Worm (Caenorhabditis elegans) whole organism, L1 larva: ENCODE measurements around the gene C31C9.7.
A peak's percentile ranks its signal among the peaks of the same experiment; 100 is the strongest.

Experiments
- C16A3.4 ChIP-seq: fragments of 150-350 bp; optimal IDR thresholded peaks from 2 replicates; lab custom pipeline; 2014; ENCODE audit warnings: missing biosample characterization, missing genetic modification characterization
- alr-1 ChIP-seq: fragments of 200-800 bp; sonication (Bioruptor generic); optimal IDR thresholded peaks from 2 replicates; lab custom pipeline; 2018; ENCODE audit warnings: borderline replicate concordance, mild to moderate bottlenecking, missing genetic modification characterization, missing compliant biosample characterization
- blmp-1 ChIP-seq: fragments of 150-350 bp; optimal IDR thresholded peaks from 2 replicates; lab custom pipeline; 2014; ENCODE audit warnings: missing biosample characterization, missing genetic modification characterization
- ceh-8 ChIP-seq: fragments of 200-800 bp; sonication (Bioruptor generic); optimal IDR thresholded peaks from 2 replicates; lab custom pipeline; 2018; ENCODE audit warnings: mild to moderate bottlenecking, missing genetic modification characterization, moderate library complexity, missing compliant biosample characterization
- ceh-82 ChIP-seq, 3 experiments: fragments of 150-350 bp in 1 of 3; sonication (generic microtip) in 2 of 3; optimal IDR thresholded peaks; 2 replicates each; lab custom pipeline; 2014 to 2017; ENCODE audit warnings: missing biosample characterization in 3 of 3, missing genetic modification characterization in 3 of 3
- ceh-88 ChIP-seq: fragments of 200-800 bp; sonication (Bioruptor generic); IDR thresholded peaks from 2 replicates; pipeline ENCODE4 v1.3.6; 2022; ENCODE audit warnings: missing genetic modification characterization, missing compliant biosample characterization
- ces-1 ChIP-seq: fragments of 150-350 bp; optimal IDR thresholded peaks from 2 replicates; lab custom pipeline; 2014; ENCODE audit warnings: missing biosample characterization, missing genetic modification reagents, missing genetic modification characterization
- dpl-1 ChIP-seq, 3 experiments: fragments of 150-350 bp in 2 of 3; sonication (generic microtip) in 1 of 3; optimal IDR thresholded peaks; 2 replicates each; lab custom pipeline; 2014 to 2017; ENCODE audit warnings: missing biosample characterization in 3 of 3, missing genetic modification characterization in 3 of 3, missing genetic modification reagents in 3 of 3
- efl-1 ChIP-seq, 4 experiments: fragments of 150-350 bp; optimal IDR thresholded peaks in 3 of 4; peaks in 1 of 4; 1 replicate in 1 of 4; 2 replicates in 3 of 4; lab custom pipeline; 2014; ENCODE audit warnings: missing biosample characterization in 2 of 4, missing genetic modification characterization in 2 of 4, missing genetic modification reagents in 2 of 4
- efl-3 ChIP-seq: fragments of 200-800 bp; sonication (Bioruptor generic); optimal IDR thresholded peaks from 2 replicates; lab custom pipeline; 2018; ENCODE audit warnings: mild to moderate bottlenecking, missing genetic modification characterization, missing compliant biosample characterization
- egl-13 ChIP-seq: sonication (generic microtip); optimal IDR thresholded peaks from 2 replicates; lab custom pipeline; 2016; ENCODE audit warnings: missing genotype, missing genetic modification reagents, missing genetic modification characterization, missing compliant biosample characterization
- egl-27 ChIP-seq, 2 experiments: fragments of 150-350 bp in 1 of 2; sonication (generic microtip); optimal IDR thresholded peaks; 3 replicates each; lab custom pipeline; 2017 to 2018; ENCODE audit warnings: missing biosample characterization in 2 of 2, missing genetic modification characterization in 2 of 2, missing genetic modification reagents in 2 of 2
- elt-2 ChIP-seq: sonication (generic microtip); optimal IDR thresholded peaks from 2 replicates; lab custom pipeline; 2016; ENCODE audit warnings: missing genetic modification characterization, mild to moderate bottlenecking, inconsistent platforms, missing compliant biosample characterization, missing genetic modification reagents
- elt-3 ChIP-seq, 6 experiments: fragments of 150-350 bp in 1 of 6; sonication (generic microtip); optimal IDR thresholded peaks; 2 replicates each; lab custom pipeline; 2017 to 2018; ENCODE audit warnings: missing biosample characterization in 6 of 6, missing genetic modification characterization in 6 of 6, inconsistent platforms in 1 of 6
- fkh-10 ChIP-seq: sonication (generic microtip); optimal IDR thresholded peaks from 2 replicates; lab custom pipeline; 2017; ENCODE audit warnings: missing biosample characterization, missing genetic modification reagents, missing genetic modification characterization
- fkh-4 ChIP-seq: sonication (generic microtip); optimal IDR thresholded peaks from 2 replicates; lab custom pipeline; 2016; ENCODE audit warnings: missing compliant biosample characterization, missing genetic modification characterization, borderline replicate concordance
- fkh-8 ChIP-seq: sonication (generic microtip); optimal IDR thresholded peaks from 2 replicates; lab custom pipeline; 2016; ENCODE audit warnings: mild to moderate bottlenecking, missing genetic modification characterization, missing compliant biosample characterization
- grh-1 ChIP-seq: fragments of 200-800 bp; sonication (Bioruptor generic); IDR thresholded peaks from 2 replicates; pipeline ENCODE4 v1.3.6; 2022; ENCODE audit warnings: missing genetic modification reagents, missing genetic modification characterization, missing compliant biosample characterization
- hpl-2 ChIP-seq: fragments of 150-350 bp; optimal IDR thresholded peaks from 2 replicates; lab custom pipeline; 2014; ENCODE audit warnings: missing biosample characterization, missing genetic modification reagents, missing genetic modification characterization
- irx-1 ChIP-seq: sonication (generic microtip); optimal IDR thresholded peaks from 2 replicates; lab custom pipeline; 2016; ENCODE audit warnings: missing genetic modification characterization, missing compliant biosample characterization
- isw-1 ChIP-seq: fragments of 200-800 bp; sonication (Bioruptor generic); IDR thresholded peaks from 2 replicates; pipeline ENCODE4 v1.3.6; 2022; ENCODE audit warnings: missing genetic modification characterization, missing compliant biosample characterization
- jun-1 ChIP-seq: fragments of 150-350 bp; optimal IDR thresholded peaks from 2 replicates; lab custom pipeline; 2014; ENCODE audit warnings: missing biosample characterization, missing genetic modification reagents, missing genetic modification characterization
- lin-13 ChIP-seq: fragments of 150-350 bp; optimal IDR thresholded peaks from 2 replicates; lab custom pipeline; 2014; ENCODE audit warnings: missing biosample characterization, missing genetic modification reagents, missing genetic modification characterization
- lin-14 ChIP-seq: fragments of 200-800 bp; sonication (Bioruptor generic); optimal IDR thresholded peaks from 2 replicates; lab custom pipeline; 2018; ENCODE audit warnings: mild to moderate bottlenecking, missing genetic modification characterization, moderate library complexity, missing compliant biosample characterization
- lin-15B ChIP-seq: fragments of 150-350 bp; sonication (generic microtip); optimal IDR thresholded peaks from 3 replicates; lab custom pipeline; 2014; ENCODE audit warnings: missing biosample characterization, missing genetic modification characterization
- lin-35 ChIP-seq, 2 experiments: fragments of 150-350 bp; optimal IDR thresholded peaks; 2 replicates each; lab custom pipeline; 2014; ENCODE audit warnings: missing biosample characterization in 2 of 2, missing genetic modification characterization in 2 of 2, missing genetic modification reagents in 2 of 2
- lir-3 ChIP-seq: sonication (generic microtip); optimal IDR thresholded peaks from 2 replicates; lab custom pipeline; 2016; ENCODE audit warnings: mild to moderate bottlenecking, missing genetic modification characterization, moderate library complexity, missing compliant biosample characterization; ENCODE audit not compliant: poor library complexity
- lsy-2 ChIP-seq, 2 experiments: fragments of 150-350 bp; optimal IDR thresholded peaks; 2 replicates each; lab custom pipeline; 2014; ENCODE audit warnings: missing biosample characterization in 2 of 2, missing genetic modification characterization in 2 of 2
- mdl-1 ChIP-seq, 2 experiments: fragments of 150-350 bp; optimal IDR thresholded peaks; 2 replicates each; lab custom pipeline; 2014 to 2017; ENCODE audit warnings: missing biosample characterization in 2 of 2, missing genetic modification characterization in 2 of 2, inconsistent platforms in 1 of 2
- mef-2 ChIP-seq: fragments of 150-350 bp; optimal IDR thresholded peaks from 2 replicates; lab custom pipeline; 2014; ENCODE audit warnings: missing biosample characterization, missing genetic modification characterization
- mep-1 ChIP-seq: fragments of 150-350 bp; optimal IDR thresholded peaks from 2 replicates; lab custom pipeline; 2014; ENCODE audit warnings: missing biosample characterization, missing genetic modification characterization
- nhr-12 ChIP-seq: sonication (generic microtip); optimal IDR thresholded peaks from 2 replicates; lab custom pipeline; 2017; ENCODE audit warnings: missing biosample characterization, missing genetic modification characterization
- nhr-19 ChIP-seq: fragments of 200-800 bp; sonication (Bioruptor generic); conservative IDR thresholded peaks from 2 replicates; pipeline ENCODE4 v1.3.6; 2022; ENCODE audit warnings: missing genetic modification characterization, missing compliant biosample characterization
- nhr-20 ChIP-seq: sonication (generic microtip); optimal IDR thresholded peaks from 2 replicates; lab custom pipeline; 2016; ENCODE audit warnings: mild to moderate bottlenecking, missing genetic modification characterization, missing compliant biosample characterization
- nhr-237 ChIP-seq: fragments of 150-350 bp; optimal IDR thresholded peaks from 2 replicates; lab custom pipeline; 2014; ENCODE audit warnings: missing biosample characterization, missing genetic modification characterization
- nhr-71 ChIP-seq: sonication (generic microtip); optimal IDR thresholded peaks from 2 replicates; lab custom pipeline; 2016; ENCODE audit warnings: mild to moderate bottlenecking, missing genetic modification characterization, moderate library complexity, missing compliant biosample characterization
- nhr-76 ChIP-seq: sonication (generic microtip); optimal IDR thresholded peaks from 2 replicates; lab custom pipeline; 2017; ENCODE audit warnings: missing biosample characterization, missing genetic modification characterization
- nhr-77 ChIP-seq: fragments of 150-350 bp; optimal IDR thresholded peaks from 2 replicates; lab custom pipeline; 2014; ENCODE audit warnings: missing biosample characterization, missing genetic modification characterization
- nhr-85 ChIP-seq: sonication (generic microtip); peaks from one replicate; lab custom pipeline; 2016; ENCODE audit warnings: missing genetic modification characterization, inconsistent platforms, missing compliant biosample characterization
- nhr-90 ChIP-seq: sonication (generic microtip); optimal IDR thresholded peaks from 2 replicates; lab custom pipeline; 2016; ENCODE audit warnings: mild to moderate bottlenecking, missing genetic modification characterization, missing compliant biosample characterization; ENCODE audit not compliant: poor library complexity
- rnt-1 ChIP-seq: sonication (generic microtip); optimal IDR thresholded peaks from 2 replicates; lab custom pipeline; 2016; ENCODE audit warnings: mild to moderate bottlenecking, missing genetic modification characterization, moderate library complexity, missing compliant biosample characterization
- snu-23 ChIP-seq: sonication (generic microtip); optimal IDR thresholded peaks from 2 replicates; lab custom pipeline; 2016; ENCODE audit warnings: missing genetic modification characterization, missing compliant biosample characterization
- sptf-1 ChIP-seq: fragments of 150-350 bp; optimal IDR thresholded peaks from 2 replicates; lab custom pipeline; 2014; ENCODE audit warnings: missing biosample characterization, missing genetic modification characterization
- tlp-1 ChIP-seq: fragments of 150-350 bp; optimal IDR thresholded peaks from 2 replicates; lab custom pipeline; 2014; ENCODE audit warnings: missing biosample characterization, missing genetic modification characterization
- vab-15 ChIP-seq: sonication (generic microtip); optimal IDR thresholded peaks from 2 replicates; lab custom pipeline; 2017; ENCODE audit warnings: missing genotype, mild to moderate bottlenecking, missing genetic modification characterization, missing compliant biosample characterization
- ztf-11 ChIP-seq, 2 experiments: sonication (generic microtip); optimal IDR thresholded peaks; 2 replicates each; lab custom pipeline; 2016 to 2017; ENCODE audit warnings: missing genetic modification characterization in 2 of 2, missing biosample characterization in 1 of 2, missing compliant biosample characterization in 1 of 2

The C31C9.7 gene

ce11 chrII:13637941-13638489, 30.9 kb upstream of the C31C9.7 start, which contains the start of gene phdh-1:
phdh-1 (minus strand) TSS chrII:13638480.
- TF ChIP-seq nhr-19 (GFP tag; lab: Robert Waterston, UW) (0 out of 2 replicates have a peak, but pooled peaks have one; percentile 35), rnt-1 (no peak), lin-35 (GFP tag; optimal IDR thresholded peaks at IDR 0.05; lab: Kevin White, UChicago) (peak in 1 of 2 experiments; percentile 44), nhr-12 (tag; lab: Kevin White, UChicago) (no peak), nhr-20 (tag; lab: Kevin White, UChicago) (no peak), nhr-85 (tag; lab: Kevin White, UChicago) (peak; percentile 78), blmp-1 (tag; lab: Kevin White, UChicago) (no peak), efl-3 (GFP tag; lab: Kevin White, UChicago) (no peak), alr-1 (tag; lab: Kevin White, UChicago) (no peak), ces-1 (GFP tag; lab: Kevin White, UChicago) (no peak), ceh-82 (tag; optimal IDR thresholded peaks at IDR 0.05; lab: Kevin White, UChicago) (no peak), mep-1 (tag; lab: Kevin White, UChicago) (no peak), efl-1 (optimal IDR thresholded peaks at IDR 0.05; lab: Kevin White, UChicago) (no peak), efl-1 (GFP tag; optimal IDR thresholded peaks at IDR 0.05 in 1 of 2; lab: Kevin White, UChicago) (peak in 1 of 2 experiments; percentile 69)
- TF ChIP-seq, all 84 proteins: peak for 4

ce11 chrII:13638576-13638975, 30.3 kb upstream of the C31C9.7 start:
- TF ChIP-seq ztf-11 (tag; optimal IDR thresholded peaks at IDR 0.05; lab: Kevin White, UChicago), result no peak
- TF ChIP-seq irx-1 (tag; lab: Kevin White, UChicago), result no peak
- no peak for TF ChIP-seq nhr-237 (tag; lab: Kevin White, UChicago)
- TF ChIP-seq fkh-10 (GFP tag; lab: Kevin White, UChicago), result no peak
- no peak for TF ChIP-seq mef-2 (tag; lab: Kevin White, UChicago)
- no peak for TF ChIP-seq isw-1 (GFP tag; lab: Robert Waterston, UW)
- peak in 1 of 2 experiments; percentile 62 for TF ChIP-seq lin-35 (GFP tag; optimal IDR thresholded peaks at IDR 0.05; lab: Kevin White, UChicago)
- no peak for TF ChIP-seq ceh-8 (GFP tag; lab: Kevin White, UChicago)
- no peak for TF ChIP-seq alr-1 (tag; lab: Kevin White, UChicago)
- no peak for TF ChIP-seq ceh-82 (tag; optimal IDR thresholded peaks at IDR 0.05; lab: Kevin White, UChicago)
- peak; percentile 10 for TF ChIP-seq nhr-77 (tag; lab: Kevin White, UChicago)
- peak; percentile 33 for TF ChIP-seq snu-23 (GFP tag; lab: Kevin White, UChicago)
- TF ChIP-seq fkh-4 (tag; lab: Kevin White, UChicago), result no peak
- no peak for TF ChIP-seq grh-1 (GFP tag; lab: Robert Waterston, UW)
- no peak for TF ChIP-seq vab-15 (tag; lab: Kevin White, UChicago)
- TF ChIP-seq blmp-1 (tag; lab: Kevin White, UChicago), result peak; percentile 72
- TF ChIP-seq lin-13 (GFP tag; lab: Kevin White, UChicago), result no peak
- TF ChIP-seq jun-1 (tag; lab: Kevin White, UChicago), result no peak
- TF ChIP-seq nhr-12 (tag; lab: Kevin White, UChicago), result no peak
- TF ChIP-seq ceh-88, result no peak
- no peak for TF ChIP-seq lin-15B (tag; lab: Kevin White, UChicago)
- peak; percentile 52 for TF ChIP-seq nhr-71 (tag; lab: Kevin White, UChicago)
- TF ChIP-seq nhr-90 (tag; lab: Kevin White, UChicago), result peak; percentile 56
- no peak for TF ChIP-seq lsy-2 (tag; optimal IDR thresholded peaks at IDR 0.05; lab: Kevin White, UChicago)
- TF ChIP-seq hpl-2, result no peak
- peak; percentile 81 for TF ChIP-seq nhr-85 (tag; lab: Kevin White, UChicago)
- TF ChIP-seq dpl-1 (GFP tag; optimal IDR thresholded peaks at IDR 0.05; lab: Kevin White, UChicago), result no peak
- TF ChIP-seq efl-1 (optimal IDR thresholded peaks at IDR 0.05; lab: Kevin White, UChicago), result no peak
- TF ChIP-seq efl-1 (GFP tag; optimal IDR thresholded peaks at IDR 0.05 in 1 of 2; lab: Kevin White, UChicago), result no peak
- TF ChIP-seq elt-3 (tag; optimal IDR thresholded peaks at IDR 0.05; lab: Kevin White, UChicago), result peak in 2 of 6 experiments; percentile 19 to 32
- peak; percentile 48 for TF ChIP-seq elt-2 (tag; lab: Kevin White, UChicago)
- TF ChIP-seq C16A3.4 (tag; lab: Kevin White, UChicago), result peak; percentile 30
- TF ChIP-seq fkh-8 (tag; lab: Kevin White, UChicago), result no peak
- no peak for TF ChIP-seq lir-3 (tag; lab: Kevin White, UChicago)
- TF ChIP-seq rnt-1, result no peak
- peak; percentile 69 for TF ChIP-seq nhr-20 (tag; lab: Kevin White, UChicago)
- peak in 1 of 2 experiments; percentile 20 for TF ChIP-seq mdl-1 (tag; optimal IDR thresholded peaks at IDR 0.05; lab: Kevin White, UChicago)
- no peak for TF ChIP-seq tlp-1 (tag; lab: Kevin White, UChicago)
- TF ChIP-seq lin-14 (GFP tag; lab: Kevin White, UChicago), result peak; percentile 48
- no peak for TF ChIP-seq nhr-76 (tag; lab: Kevin White, UChicago)
- TF ChIP-seq sptf-1 (tag; lab: Kevin White, UChicago), result no peak
- peak; percentile 59 for TF ChIP-seq nhr-19 (GFP tag; lab: Robert Waterston, UW)
- no peak for TF ChIP-seq egl-13
- no peak for TF ChIP-seq egl-27 (tag; optimal IDR thresholded peaks at IDR 0.05; lab: Kevin White, UChicago)
